Worm (Caenorhabditis elegans): Measurements from ENCODE around the gene dlc-1.

DNA sequence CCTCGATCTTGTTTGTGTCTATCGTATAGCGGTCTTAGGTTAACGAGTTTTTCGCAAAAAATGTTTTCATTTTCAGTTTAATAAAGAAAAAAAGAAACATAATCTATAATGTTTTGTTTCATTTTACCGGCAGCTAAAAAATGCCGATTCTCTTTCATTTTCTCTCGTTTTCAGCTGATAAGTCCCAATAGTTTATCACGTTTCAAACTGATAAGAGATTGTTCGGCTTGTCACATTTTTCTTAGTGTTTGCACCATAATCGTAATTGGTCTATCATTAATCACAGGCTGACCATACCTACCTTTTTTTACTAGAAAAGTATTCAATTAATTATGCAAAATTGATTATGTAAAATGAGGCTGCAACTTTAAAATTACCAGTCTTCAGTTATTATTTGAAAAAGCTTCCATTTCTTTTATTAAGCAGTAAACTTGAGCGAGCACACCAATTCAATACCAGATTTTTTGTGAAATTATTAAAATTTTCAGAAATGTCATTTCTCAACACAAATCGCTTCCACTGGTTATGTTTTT, 31.7 kb upstream of the dlc-1 start, which contains the start of gene F23F12.13:
- TF ChIP-seq skn-1 (tag; optimal IDR thresholded peaks at IDR 0.05), result no peak
- TF ChIP-seq lin-15B (tag; optimal IDR thresholded peaks at IDR 0.05), result no peak
- TF ChIP-seq nhr-237 (tag; optimal IDR thresholded peaks at IDR 0.05), result no peak
- TF ChIP-seq fos-1 (tag; optimal IDR thresholded peaks at IDR 0.05), result no peak
- no peak for TF ChIP-seq nhr-67 (tag; optimal IDR thresholded peaks at IDR 0.05)
- TF ChIP-seq nhr-23 (tag; optimal IDR thresholded peaks at IDR 0.05), result no peak
- TF ChIP-seq nhr-25 (tag; optimal IDR thresholded peaks at IDR 0.05), result no peak
- TF ChIP-seq ama-1 (optimal IDR thresholded peaks at IDR 0.05), result no peak
- TF ChIP-seq ceh-16 (tag; optimal IDR thresholded peaks at IDR 0.05), result no peak
- TF ChIP-seq nhr-77 (tag; optimal IDR thresholded peaks at IDR 0.05), result no peak
- TF ChIP-seq daf-12 (tag; optimal IDR thresholded peaks at IDR 0.05), result no peak

All from whole organism, L3 larva.